Worm (Caenorhabditis elegans) whole organism, midembryonic: ENCODE results near the gene D1005.5.

Experiments
- T22C8.4 ChIP-seq: fragments of 200-800 bp; sonication (Bioruptor generic); IDR thresholded peaks from 2 replicates; pipeline ENCODE4 v1.3.6; 2022; ENCODE audit warnings: missing genetic modification characterization, missing compliant biosample characterization
- cog-1 ChIP-seq: sonication (generic microtip); optimal IDR thresholded peaks from 2 replicates; lab custom pipeline; 2016; ENCODE audit warnings: missing genetic modification characterization, missing compliant biosample characterization
- flt-1 ChIP-seq: fragments of 200-800 bp; sonication (Bioruptor generic); IDR thresholded peaks from 2 replicates; pipeline ENCODE4 v1.3.6; 2022; ENCODE audit warnings: missing genetic modification characterization, missing compliant biosample characterization
- klf-2 ChIP-seq: fragments of 200-800 bp; sonication (Bioruptor generic); conservative IDR thresholded peaks from 2 replicates; pipeline ENCODE4 v1.3.6; 2022; ENCODE audit warnings: missing genetic modification reagents, missing genetic modification characterization, missing compliant biosample characterization
- med-1 ChIP-seq: sonication (generic microtip); optimal IDR thresholded peaks from 2 replicates; lab custom pipeline; 2017; ENCODE audit warnings: missing genetic modification characterization, mild to moderate bottlenecking, missing compliant biosample characterization, antibody characterized with exemption, missing genetic modification reagents; ENCODE audit not compliant: insufficient read depth
- ref-1 ChIP-seq: fragments of 200-800 bp; sonication (Bioruptor generic); conservative IDR thresholded peaks from 2 replicates; pipeline ENCODE4 v1.3.6; 2022; ENCODE audit warnings: missing genetic modification reagents, missing genetic modification characterization, missing compliant biosample characterization
- tab-1 ChIP-seq: fragments of 200-800 bp; sonication (Bioruptor generic); IDR thresholded peaks from 2 replicates; pipeline ENCODE4 v1.3.6; 2022; ENCODE audit warnings: missing genetic modification characterization, missing compliant biosample characterization
- ztf-23 ChIP-seq: fragments of 200-800 bp; sonication (Bioruptor generic); IDR thresholded peaks from 2 replicates; pipeline ENCODE4 v1.3.6; 2022; ENCODE audit warnings: missing genetic modification reagents, missing genetic modification characterization, missing compliant biosample characterization
- ztf-29 ChIP-seq: fragments of 200-800 bp; sonication (Bioruptor generic); IDR thresholded peaks from 2 replicates; pipeline ENCODE4 v1.3.6; 2022; ENCODE audit warnings: missing genetic modification reagents, missing genetic modification characterization, missing compliant biosample characterization

The D1005.5 gene

DNA sequence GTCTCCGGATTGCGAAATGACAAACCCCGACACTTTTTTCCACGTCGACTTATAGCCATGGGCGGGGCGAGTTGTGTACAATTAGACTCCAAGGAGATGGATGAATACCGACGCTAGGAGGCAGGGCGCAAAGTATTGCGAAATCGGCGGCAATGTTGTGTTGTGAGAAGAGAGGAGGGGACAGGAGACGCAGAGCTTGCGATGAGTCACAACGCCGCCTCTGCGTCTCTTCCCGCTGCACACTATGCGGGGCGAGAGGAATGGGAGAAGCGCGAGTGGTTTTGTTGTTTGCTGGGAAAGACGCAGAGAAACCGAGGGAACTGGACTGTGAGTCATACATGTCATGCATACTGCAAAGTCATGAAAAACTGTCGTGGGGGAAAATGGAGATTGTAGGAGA, 18.4 kb downstream of the D1005.5 start:
- TF ChIP-seq T22C8.4: 0 out of 2 replicates have a peak, but pooled peaks have one; percentile 10
- no peak for TF ChIP-seq tab-1 (GFP tag; lab: Robert Waterston, UW)
- no peak for TF ChIP-seq ztf-29
- TF ChIP-seq klf-2 (GFP tag; lab: Robert Waterston, UW): no peak
- peak; percentile 64; the same call in 1 of the 2 replicates for TF ChIP-seq ztf-23 (GFP tag; lab: Robert Waterston, UW)
- no peak for TF ChIP-seq ref-1 (GFP tag; lab: Robert Waterston, UW)
- TF ChIP-seq med-1 (GFP tag; lab: Kevin White, UChicago): no peak
- TF ChIP-seq cog-1: peak; percentile 90
- TF ChIP-seq flt-1 (GFP tag; lab: Robert Waterston, UW): peak; percentile 45

- TF ChIP-seq cog-1: no peak
Observed at ce11 chrX:1453770-1454169, 19.0 kb downstream of the D1005.5 start, which contains the start of gene cebp-1. cebp-1 (minus strand) TSS chrX:1453868.

DNA sequence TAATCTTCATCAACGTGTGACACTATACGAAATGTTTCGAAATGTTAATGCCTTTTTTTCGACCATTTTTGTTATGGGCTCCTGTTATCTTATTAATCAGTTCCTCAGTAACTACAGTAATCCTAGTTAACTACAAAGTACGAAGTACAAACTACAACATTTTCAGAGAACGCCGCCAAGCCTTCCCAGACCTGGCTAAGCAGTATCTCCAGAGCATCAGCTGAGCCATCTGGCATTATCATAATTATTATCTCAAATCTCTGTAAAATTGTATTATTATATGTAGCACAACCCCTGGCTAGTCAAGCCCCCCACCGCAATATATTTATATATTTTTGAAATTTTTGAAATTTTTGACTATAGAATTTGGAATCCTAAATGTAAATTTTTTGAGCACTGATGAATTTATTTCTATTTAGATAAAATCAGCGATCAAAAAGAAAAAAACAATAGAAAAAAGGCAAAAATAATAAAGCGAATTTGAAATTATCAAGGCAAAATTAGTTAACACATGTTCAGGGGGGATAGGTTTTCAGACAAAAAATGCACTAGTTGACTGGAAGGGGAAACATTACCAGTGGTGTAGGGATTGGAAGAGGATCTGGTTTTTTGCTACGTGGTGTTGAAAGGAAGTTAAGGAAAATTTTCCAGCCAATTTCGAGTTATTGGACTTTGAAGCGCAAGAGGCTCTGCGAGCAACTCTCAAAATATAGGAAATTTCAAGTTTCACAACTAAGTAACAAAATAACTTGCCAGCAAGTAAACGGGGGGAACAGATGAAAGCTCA, 20.8 kb downstream of the D1005.5 start:
- no peak for TF ChIP-seq tab-1 (GFP tag; lab: Robert Waterston, UW)
- TF ChIP-seq ref-1 (GFP tag; lab: Robert Waterston, UW): no peak
- no peak for TF ChIP-seq flt-1 (GFP tag; lab: Robert Waterston, UW)
- no peak for TF ChIP-seq ztf-29
- no peak for TF ChIP-seq med-1 (GFP tag; lab: Kevin White, UChicago)
- TF ChIP-seq ztf-23 (GFP tag; lab: Robert Waterston, UW): no peak
- no peak for TF ChIP-seq klf-2 (GFP tag; lab: Robert Waterston, UW)
- no peak for TF ChIP-seq T22C8.4
- TF ChIP-seq cog-1: no peak

DNA sequence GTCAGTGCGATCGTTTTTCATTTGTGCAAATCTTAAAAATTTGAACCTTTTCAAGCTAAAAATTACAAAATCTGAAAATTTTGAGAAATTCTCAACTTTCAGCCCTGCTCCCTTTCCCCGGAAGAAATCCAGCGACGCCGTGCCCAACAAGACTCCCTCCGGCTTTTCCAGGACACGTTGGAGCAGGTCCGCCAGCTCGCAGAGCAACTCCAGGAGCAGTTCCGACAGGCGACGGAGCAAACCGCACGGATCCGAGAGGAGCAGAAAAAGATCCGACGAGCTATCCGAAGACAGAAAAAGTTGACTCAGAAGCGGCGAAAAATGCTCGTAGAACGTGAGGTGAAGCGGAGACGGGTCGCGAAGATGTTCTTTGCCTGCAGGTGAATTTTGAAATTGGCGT, 21.5 kb downstream of the D1005.5 start:
- TF ChIP-seq flt-1 (GFP tag; lab: Robert Waterston, UW): no peak
- no peak for TF ChIP-seq ztf-23 (GFP tag; lab: Robert Waterston, UW)
- TF ChIP-seq tab-1 (GFP tag; lab: Robert Waterston, UW): 0 out of 2 replicates have a peak, but pooled peaks have one; percentile 23

DNA sequence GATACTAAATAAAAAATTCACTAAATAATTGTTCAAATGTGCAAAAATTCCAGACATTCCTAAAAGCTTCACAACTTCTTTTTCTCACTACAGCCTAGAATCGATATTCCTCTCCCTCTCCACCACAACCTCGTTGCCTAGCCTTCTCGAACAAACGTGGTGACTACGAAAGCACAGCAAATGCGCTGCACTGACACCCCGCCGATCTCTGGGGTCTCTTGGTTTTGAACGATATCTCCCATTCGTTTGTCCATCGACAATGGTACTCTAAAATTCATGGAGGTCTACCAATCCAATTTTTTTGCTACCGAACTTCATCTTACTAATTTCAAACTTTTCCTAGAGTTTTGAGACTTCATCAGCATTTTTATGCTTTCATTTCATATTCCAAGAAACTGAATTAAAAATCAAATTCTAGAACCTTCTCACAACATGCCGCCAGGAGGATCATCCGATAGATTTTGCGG, 22.4 kb downstream of the D1005.5 start, which contains the start of gene W05H7.1:
W05H7.1 (plus strand) TSS at position 417 of the 467 bp plus-strand sequence.
- TF ChIP-seq ztf-23 (GFP tag; lab: Robert Waterston, UW) (no peak), klf-2 (GFP tag; lab: Robert Waterston, UW) (no peak), T22C8.4 (0 out of 2 replicates have a peak, but pooled peaks have one; percentile 21), med-1 (GFP tag; lab: Kevin White, UChicago) (no peak), tab-1 (GFP tag; lab: Robert Waterston, UW) (no peak)

- peak; percentile 86 for TF ChIP-seq cog-1
- no peak for TF ChIP-seq med-1 (GFP tag; lab: Kevin White, UChicago)
- TF ChIP-seq klf-2 (GFP tag; lab: Robert Waterston, UW): no peak
- TF ChIP-seq T22C8.4: peak; percentile 85
Observed at ce11 chrX:1446593-1447141, 26.1 kb downstream of the D1005.5 start, which contains the start of gene zfp-3. zfp-3 (minus strand) TSS chrX:1446643.

DNA sequence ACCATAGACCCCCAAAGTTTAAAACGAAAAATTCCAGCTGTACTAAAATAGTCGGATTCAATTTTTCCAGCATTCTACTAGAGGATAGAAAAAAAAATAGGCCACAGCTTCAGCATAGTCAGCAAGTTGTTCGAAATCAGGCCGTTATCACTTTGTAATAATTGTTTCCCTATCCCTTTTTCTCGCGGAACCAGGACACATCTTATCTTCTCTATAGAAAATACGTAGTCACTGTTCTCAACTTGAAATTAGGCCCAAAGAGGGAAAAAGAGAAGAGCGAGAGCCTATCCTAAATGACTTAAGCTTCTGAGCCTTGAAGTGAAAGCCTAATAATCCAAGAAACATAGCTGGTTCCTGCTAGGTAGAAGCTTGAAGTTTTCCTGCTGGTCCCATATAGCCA, 27.1 kb downstream of the D1005.5 start:
- TF ChIP-seq ztf-23 (GFP tag; lab: Robert Waterston, UW) (no peak), T22C8.4 (no peak), klf-2 (GFP tag; lab: Robert Waterston, UW) (no peak), cog-1 (no peak), ztf-29 (no peak), ref-1 (GFP tag; lab: Robert Waterston, UW) (no peak), med-1 (GFP tag; lab: Kevin White, UChicago) (no peak), tab-1 (GFP tag; lab: Robert Waterston, UW) (no peak), flt-1 (GFP tag; lab: Robert Waterston, UW) (no peak)

DNA sequence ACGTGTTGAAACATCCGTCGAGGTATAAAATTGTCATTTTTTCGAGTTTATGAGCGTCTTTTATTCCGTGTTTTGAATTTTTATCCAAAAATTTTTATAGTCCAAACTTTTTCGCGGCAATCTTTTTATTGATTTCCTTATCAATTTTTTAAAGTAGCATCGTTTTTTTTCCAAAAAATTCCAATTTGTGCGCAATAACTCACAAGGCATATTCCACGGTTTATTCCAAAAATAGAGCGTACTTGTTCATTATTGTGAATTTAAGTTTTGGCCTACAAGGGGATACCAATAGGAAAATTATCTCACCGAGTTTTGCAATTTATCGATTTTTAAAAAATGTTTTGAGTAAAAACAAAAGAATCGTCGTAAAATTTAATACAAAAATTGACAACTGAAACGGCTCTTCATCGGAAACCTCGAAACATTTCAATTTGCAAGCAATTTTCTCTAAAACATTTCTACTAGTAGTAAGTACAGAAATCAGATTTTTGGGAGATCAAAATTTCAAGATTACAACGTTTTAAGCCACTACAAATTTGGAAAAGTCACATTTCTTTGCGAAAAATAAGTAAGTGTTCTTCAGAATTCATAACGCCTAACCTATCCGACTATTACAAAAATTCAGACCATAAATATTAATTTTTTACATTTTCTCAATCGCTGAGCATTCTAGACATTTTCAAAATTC, 29.1 kb downstream of the D1005.5 start:
- TF ChIP-seq flt-1 (GFP tag; lab: Robert Waterston, UW): no peak
- 0 out of 2 replicates have a peak, but pooled peaks have one; percentile 4 for TF ChIP-seq ztf-23 (GFP tag; lab: Robert Waterston, UW)

ce11 chrX:1441602-1442183, 31.1 kb downstream of the D1005.5 start:
- TF ChIP-seq klf-2 (GFP tag; lab: Robert Waterston, UW) (no peak), med-1 (GFP tag; lab: Kevin White, UChicago) (peak; percentile 0), ztf-29 (no peak)

ce11 chrX:1440161-1440560, 32.6 kb downstream of the D1005.5 start, which contains the start of gene sedl-1:
sedl-1 (minus strand) TSS chrX:1440261.
- TF ChIP-seq klf-2 (GFP tag; lab: Robert Waterston, UW): no peak
- no peak for TF ChIP-seq ztf-29
- no peak for TF ChIP-seq flt-1 (GFP tag; lab: Robert Waterston, UW)
- no peak for TF ChIP-seq ztf-23 (GFP tag; lab: Robert Waterston, UW)
- TF ChIP-seq cog-1: no peak
- TF ChIP-seq tab-1 (GFP tag; lab: Robert Waterston, UW): no peak
- TF ChIP-seq T22C8.4: no peak
- no peak for TF ChIP-seq ref-1 (GFP tag; lab: Robert Waterston, UW)
- no peak for TF ChIP-seq med-1 (GFP tag; lab: Kevin White, UChicago)
